Worm (Caenorhabditis elegans) whole organism, young adult: Measurements from ENCODE around the gene B0361.9.
A peak's percentile ranks its signal among the peaks of the same experiment; 100 is the strongest.

Source experiments
- B0261.1 ChIP-seq: sonication (generic microtip); optimal IDR thresholded peaks from 2 replicates; lab custom pipeline; 2016; ENCODE audit warnings: mild to moderate bottlenecking, missing genetic modification characterization, moderate library complexity, missing compliant biosample characterization
- C06A6.2 ChIP-seq: fragments of 200-800 bp; sonication (Bioruptor generic); conservative IDR thresholded peaks from 2 replicates; pipeline ENCODE4 v1.3.6; 2022; ENCODE audit warnings: missing genetic modification characterization, missing compliant biosample characterization
- C17E4.6 ChIP-seq: fragments of 200-800 bp; sonication (Bioruptor generic); IDR thresholded peaks from 2 replicates; pipeline ENCODE4 v1.3.6; 2022; ENCODE audit warnings: missing genetic modification reagents, missing genetic modification characterization, missing compliant biosample characterization
- F22D6.2 ChIP-seq: sonication (generic microtip); optimal IDR thresholded peaks from 2 replicates; lab custom pipeline; 2016; ENCODE audit warnings: mild to moderate bottlenecking, missing genetic modification characterization, missing compliant biosample characterization
- F33H1.4 ChIP-seq: fragments of 200-800 bp; sonication (Bioruptor generic); IDR thresholded peaks from 2 replicates; pipeline ENCODE4 v1.3.6; 2022; ENCODE audit warnings: missing genetic modification reagents, missing genetic modification characterization, missing compliant biosample characterization
- F52B5.7 ChIP-seq: sonication (generic microtip); optimal IDR thresholded peaks from 2 replicates; lab custom pipeline; 2016; ENCODE audit warnings: mild to moderate bottlenecking, missing genetic modification characterization, missing compliant biosample characterization
- Y56A3A.18 ChIP-seq: fragments of 200-800 bp; sonication (Bioruptor generic); IDR thresholded peaks from 2 replicates; pipeline ENCODE4 v1.3.6; 2022; ENCODE audit warnings: missing genetic modification reagents, missing genetic modification characterization, missing compliant biosample characterization
- Y67H2A.10 ChIP-seq: fragments of 200-800 bp; sonication (Bioruptor generic); conservative IDR thresholded peaks from 2 replicates; pipeline ENCODE4 v1.3.6; 2022; ENCODE audit warnings: missing genetic modification reagents, missing genetic modification characterization, missing compliant biosample characterization
- Y79H2A.3 ChIP-seq: fragments of 200-800 bp; sonication (Bioruptor generic); conservative IDR thresholded peaks from 2 replicates; pipeline ENCODE4 v1.3.6; 2022; ENCODE audit warnings: missing genetic modification reagents, missing genetic modification characterization, missing compliant biosample characterization
- akir-1 ChIP-seq: fragments of 200-800 bp; sonication (Bioruptor generic); optimal IDR thresholded peaks from 2 replicates; lab custom pipeline; 2018; ENCODE audit warnings: mild to moderate bottlenecking, missing genetic modification characterization, moderate library complexity, missing compliant biosample characterization
- aptf-2 ChIP-seq: fragments of 200-800 bp; sonication (Bioruptor generic); conservative IDR thresholded peaks from 2 replicates; pipeline ENCODE4 v1.3.6; 2022; ENCODE audit warnings: missing genetic modification reagents, missing genetic modification characterization, missing compliant biosample characterization
- attf-5 ChIP-seq: fragments of 200-800 bp; sonication (Bioruptor generic); optimal IDR thresholded peaks from 2 replicates; lab custom pipeline; 2018; ENCODE audit warnings: mild to moderate bottlenecking, missing genetic modification characterization, missing compliant biosample characterization
- attf-6 ChIP-seq: fragments of 200-800 bp; sonication (Bioruptor generic); IDR thresholded peaks from 2 replicates; pipeline ENCODE4 v1.3.6; 2022; ENCODE audit warnings: missing genetic modification reagents, missing genetic modification characterization, missing compliant biosample characterization
- bed-1 ChIP-seq: fragments of 200-800 bp; sonication (Bioruptor generic); IDR thresholded peaks from 2 replicates; pipeline ENCODE4 v1.3.6; 2022; ENCODE audit warnings: missing genetic modification reagents, missing genetic modification characterization, missing compliant biosample characterization
- ccch-3 ChIP-seq: fragments of 200-800 bp; sonication (Bioruptor generic); optimal IDR thresholded peaks from 2 replicates; lab custom pipeline; 2018; ENCODE audit warnings: mild to moderate bottlenecking, missing genetic modification characterization, missing compliant biosample characterization
- cebp-2 ChIP-seq: fragments of 200-800 bp; sonication (Bioruptor generic); IDR thresholded peaks from 2 replicates; pipeline ENCODE4 v1.3.6; 2022; ENCODE audit warnings: missing genetic modification characterization, missing compliant biosample characterization
- ceh-100 ChIP-seq: fragments of 200-800 bp; sonication (Bioruptor generic); IDR thresholded peaks from 2 replicates; pipeline ENCODE4 v1.3.6; 2022; ENCODE audit warnings: missing genetic modification reagents, missing genetic modification characterization, missing compliant biosample characterization
- ceh-91 ChIP-seq: fragments of 200-800 bp; sonication (Bioruptor generic); IDR thresholded peaks from 2 replicates; pipeline ENCODE4 v1.3.6; 2022; ENCODE audit warnings: missing genetic modification reagents, missing genetic modification characterization, missing compliant biosample characterization
- dox-1 ChIP-seq: fragments of 200-800 bp; sonication (Bioruptor generic); IDR thresholded peaks from 2 replicates; pipeline ENCODE4 v1.3.6; 2022; ENCODE audit warnings: missing genetic modification reagents, missing genetic modification characterization, missing compliant biosample characterization
- egl-18 ChIP-seq: fragments of 200-800 bp; sonication (Bioruptor generic); IDR thresholded peaks from 2 replicates; pipeline ENCODE4 v1.3.6; 2022; ENCODE audit warnings: missing genetic modification reagents, missing genetic modification characterization, missing compliant biosample characterization
- him-1 ChIP-seq: sonication (generic microtip); optimal IDR thresholded peaks from 2 replicates; lab custom pipeline; 2016; ENCODE audit warnings: missing genotype, missing genetic modification reagents, missing genetic modification characterization, missing compliant biosample characterization
- hsf-1 ChIP-seq: fragments of 200-800 bp; sonication (Bioruptor generic); IDR thresholded peaks from 2 replicates; pipeline ENCODE4 v1.3.6; 2022; ENCODE audit warnings: missing genetic modification reagents, missing genetic modification characterization, missing compliant biosample characterization
- lin-26 ChIP-seq: fragments of 200-800 bp; sonication (Bioruptor generic); IDR thresholded peaks from 2 replicates; pipeline ENCODE4 v1.3.6; 2022; ENCODE audit warnings: missing genetic modification reagents, missing genetic modification characterization, missing compliant biosample characterization
- lin-54 ChIP-seq: fragments of 200-800 bp; sonication (Bioruptor generic); optimal IDR thresholded peaks from 2 replicates; lab custom pipeline; 2018; ENCODE audit warnings: mild to moderate bottlenecking, missing genetic modification characterization, missing compliant biosample characterization
- lir-1 ChIP-seq: fragments of 200-800 bp; sonication (Bioruptor generic); conservative IDR thresholded peaks from 2 replicates; pipeline ENCODE4 v1.3.6; 2022; ENCODE audit warnings: missing genetic modification reagents, missing genetic modification characterization, missing compliant biosample characterization
- lsy-27 ChIP-seq: sonication (generic microtip); optimal IDR thresholded peaks from 2 replicates; lab custom pipeline; 2017; ENCODE audit warnings: missing genetic modification characterization, mild to moderate bottlenecking, missing compliant biosample characterization, antibody characterized with exemption, missing genotype, borderline replicate concordance; ENCODE audit not compliant: insufficient read depth
- madf-3 ChIP-seq: fragments of 200-800 bp; sonication (Bioruptor generic); IDR thresholded peaks from 2 replicates; pipeline ENCODE4 v1.3.6; 2022; ENCODE audit warnings: missing genetic modification reagents, missing genetic modification characterization, missing compliant biosample characterization
- madf-6 ChIP-seq: fragments of 200-800 bp; sonication (Bioruptor generic); IDR thresholded peaks from 2 replicates; pipeline ENCODE4 v1.3.6; 2022; ENCODE audit warnings: missing genetic modification reagents, missing genetic modification characterization, missing compliant biosample characterization
- madf-8 ChIP-seq: fragments of 200-800 bp; sonication (Bioruptor generic); conservative IDR thresholded peaks from 2 replicates; pipeline ENCODE4 v1.3.6; 2022; ENCODE audit warnings: missing genetic modification reagents, missing genetic modification characterization, missing compliant biosample characterization
- mcd-1 ChIP-seq: fragments of 200-800 bp; sonication (Bioruptor generic); IDR thresholded peaks from 2 replicates; pipeline ENCODE4 v1.3.6; 2022; ENCODE audit warnings: missing genetic modification reagents, missing genetic modification characterization, missing compliant biosample characterization
- mxl-1 ChIP-seq: sonication (generic microtip); optimal IDR thresholded peaks from 2 replicates; lab custom pipeline; 2016; ENCODE audit warnings: missing genetic modification characterization, missing compliant biosample characterization
- nhr-90 ChIP-seq: sonication (generic microtip); optimal IDR thresholded peaks from 2 replicates; lab custom pipeline; 2016; ENCODE audit warnings: missing genotype, mild to moderate bottlenecking, missing genetic modification characterization, missing compliant biosample characterization
- rec-8 ChIP-seq, 2 experiments: sonication (generic microtip); optimal IDR thresholded peaks; 2 replicates each; lab custom pipeline; 2016; ENCODE audit warnings: mild to moderate bottlenecking in 2 of 2, missing genetic modification characterization in 2 of 2, missing genetic modification reagents in 2 of 2, missing genotype in 2 of 2, missing biosample characterization in 1 of 2, missing compliant biosample characterization in 1 of 2, moderate library complexity in 1 of 2
- sea-2 ChIP-seq: fragments of 200-800 bp; sonication (Bioruptor generic); IDR thresholded peaks from 2 replicates; pipeline ENCODE4 v1.3.6; 2022; ENCODE audit warnings: missing genetic modification characterization, missing compliant biosample characterization
- somi-1 ChIP-seq: fragments of 200-800 bp; sonication (Bioruptor generic); optimal IDR thresholded peaks from 2 replicates; lab custom pipeline; 2018; ENCODE audit warnings: mild to moderate bottlenecking, missing genetic modification characterization, missing compliant biosample characterization
- tbp1 ChIP-seq: fragments of 200-800 bp; sonication (Bioruptor generic); optimal IDR thresholded peaks from 2 replicates; lab custom pipeline; 2018; ENCODE audit warnings: mild to moderate bottlenecking, missing genetic modification characterization, missing compliant biosample characterization
- tbx-9 ChIP-seq: sonication (generic microtip); optimal IDR thresholded peaks from 2 replicates; lab custom pipeline; 2016; ENCODE audit warnings: borderline replicate concordance, missing genetic modification characterization, inconsistent platforms, missing compliant biosample characterization
- tlf-1 ChIP-seq: fragments of 200-800 bp; sonication (Bioruptor generic); optimal IDR thresholded peaks from 2 replicates; lab custom pipeline; 2018; ENCODE audit warnings: mild to moderate bottlenecking, missing genetic modification characterization, missing compliant biosample characterization
- ztf-22 ChIP-seq: fragments of 200-800 bp; sonication (Bioruptor generic); optimal IDR thresholded peaks from 2 replicates; lab custom pipeline; 2018; ENCODE audit warnings: mild to moderate bottlenecking, missing genetic modification characterization, moderate library complexity, missing compliant biosample characterization
- ztf-28 ChIP-seq: fragments of 200-800 bp; sonication (Bioruptor generic); IDR thresholded peaks from 2 replicates; pipeline ENCODE4 v1.3.6; 2022; ENCODE audit warnings: missing genetic modification reagents, missing genetic modification characterization, missing compliant biosample characterization

B0361.9 gene

ce11 chrIII:7310662-7311340 lies 11.4 kb upstream of the B0361.9 start, which contains the start of the genes F56C9.6 and F56C9.3 (continued):
- TF ChIP-seq madf-8 (GFP tag; lab: Robert Waterston, UW) (peak; percentile 66), F33H1.4 (GFP tag; lab: Robert Waterston, UW) (peak; percentile 95), tbp1 (GFP tag; lab: Kevin White, UChicago) (peak; percentile 16), madf-3 (0 out of 2 replicates have a peak, but pooled peaks have one; percentile 23), lin-54 (GFP tag; lab: Kevin White, UChicago) (peak; percentile 50), Y67H2A.10 (GFP tag; lab: Robert Waterston, UW) (no peak), ceh-91 (GFP tag; lab: Robert Waterston, UW) (peak; percentile 81), Y56A3A.18 (no peak), lir-1 (no peak), rec-8 (tag; optimal IDR thresholded peaks at IDR 0.05; lab: Kevin White, UChicago) (no peak)
- TF ChIP-seq, all 124 proteins: peak for 20

ce11 chrIII:7308600-7309109 lies 9.2 kb upstream of the B0361.9 start, which contains the start of gene acbp-4:
Gene acbp-4, minus strand, starts transcription at chrIII:7309109.
- TF ChIP-seq akir-1 (GFP tag; lab: Kevin White, UChicago) (no peak), ztf-22 (GFP tag; lab: Kevin White, UChicago) (no peak), tbp1 (GFP tag; lab: Kevin White, UChicago) (no peak), hsf-1 (peak; percentile 52; the same call in 1 of the 2 replicates), F52B5.7 (tag; lab: Kevin White, UChicago) (peak; percentile 11), attf-6 (GFP tag; lab: Robert Waterston, UW) (0 out of 2 replicates have a peak, but pooled peaks have one; percentile 14), him-1 (peak; percentile 97), lin-26 (GFP tag; lab: Robert Waterston, UW) (0 out of 2 replicates have a peak, but pooled peaks have one; percentile 35), Y79H2A.3 (GFP tag; lab: Robert Waterston, UW) (no peak), somi-1 (GFP tag; lab: Kevin White, UChicago) (no peak), mcd-1 (GFP tag; lab: Robert Waterston, UW) (no peak), ccch-3 (GFP tag; lab: Kevin White, UChicago) (no peak), sea-2 (GFP tag; lab: Robert Waterston, UW) (no peak), ztf-28 (GFP tag; lab: Robert Waterston, UW) (no peak), madf-6 (peak; percentile 40; the same call in 1 of the 2 replicates)
- TF ChIP-seq, all 124 proteins: peak for 6

- TF ChIP-seq akir-1 (GFP tag; lab: Kevin White, UChicago) (no peak), bed-1 (GFP tag; lab: Robert Waterston, UW) (no peak), ceh-100 (no peak), tlf-1 (GFP tag; lab: Kevin White, UChicago) (no peak), attf-6 (GFP tag; lab: Robert Waterston, UW) (no peak), C06A6.2 (GFP tag; lab: Robert Waterston, UW) (no peak), C17E4.6 (GFP tag; lab: Robert Waterston, UW) (no peak), lsy-27 (tag; lab: Kevin White, UChicago) (no peak), nhr-90 (tag; lab: Kevin White, UChicago) (no peak), tbx-9 (tag; lab: Kevin White, UChicago) (no peak), aptf-2 (GFP tag; lab: Robert Waterston, UW) (no peak), attf-5 (no peak), dox-1 (GFP tag; lab: Robert Waterston, UW) (no peak), F22D6.2 (no peak), cebp-2 (GFP tag; lab: Robert Waterston, UW) (no peak), egl-18 (no peak), mxl-1 (tag; lab: Kevin White, UChicago) (no peak), B0261.1 (no peak)
Observed at ce11 chrIII:7305649-7305977, 6.2 kb upstream of the B0361.9 start.
